Worm (Caenorhabditis elegans) whole organism, young adult: ENCODE results near the gene srw-87.

ENCODE experiments used
- B0035.1 ChIP-seq: sonication (generic microtip); optimal IDR thresholded peaks from 2 replicates; lab custom pipeline; 2016; ENCODE audit warnings: missing genetic modification characterization, mild to moderate bottlenecking, missing compliant biosample characterization, missing genotype, missing genetic modification reagents
- B0336.3 ChIP-seq: fragments of 200-800 bp; sonication (Bioruptor generic); IDR thresholded peaks from 2 replicates; pipeline ENCODE4 v1.3.6; 2022; ENCODE audit warnings: missing genetic modification characterization, missing compliant biosample characterization
- C06A6.2 ChIP-seq: fragments of 200-800 bp; sonication (Bioruptor generic); conservative IDR thresholded peaks from 2 replicates; pipeline ENCODE4 v1.3.6; 2022; ENCODE audit warnings: missing genetic modification characterization, missing compliant biosample characterization
- C17E4.6 ChIP-seq: fragments of 200-800 bp; sonication (Bioruptor generic); IDR thresholded peaks from 2 replicates; pipeline ENCODE4 v1.3.6; 2022; ENCODE audit warnings: missing genetic modification reagents, missing genetic modification characterization, missing compliant biosample characterization
- D2030.7 ChIP-seq: fragments of 200-800 bp; sonication (Bioruptor generic); IDR thresholded peaks from 2 replicates; pipeline ENCODE4 v1.3.6; 2022; ENCODE audit warnings: missing genetic modification reagents, missing genetic modification characterization, missing compliant biosample characterization
- F22D6.2 ChIP-seq: sonication (generic microtip); optimal IDR thresholded peaks from 2 replicates; lab custom pipeline; 2016; ENCODE audit warnings: mild to moderate bottlenecking, missing genetic modification characterization, missing compliant biosample characterization
- F23B12.7 ChIP-seq: sonication (generic microtip); optimal IDR thresholded peaks from 2 replicates; lab custom pipeline; 2017; ENCODE audit warnings: missing genetic modification characterization, mild to moderate bottlenecking, missing compliant biosample characterization, antibody characterized with exemption, moderate library complexity; ENCODE audit not compliant: insufficient read depth
- F39B2.1 ChIP-seq: fragments of 200-800 bp; sonication (Bioruptor generic); IDR thresholded peaks from 2 replicates; pipeline ENCODE4 v1.3.6; 2022; ENCODE audit warnings: missing genetic modification reagents, missing genetic modification characterization, missing compliant biosample characterization
- F55B11.4 ChIP-seq: sonication (generic microtip); optimal IDR thresholded peaks from 2 replicates; lab custom pipeline; 2016; ENCODE audit warnings: missing compliant biosample characterization, missing genetic modification characterization, borderline replicate concordance; ENCODE audit not compliant: insufficient read depth
- K12H6.12 ChIP-seq: fragments of 200-800 bp; sonication (Bioruptor generic); optimal IDR thresholded peaks from 2 replicates; lab custom pipeline; 2018; ENCODE audit warnings: mild to moderate bottlenecking, missing genetic modification characterization, missing compliant biosample characterization
- T26A5.8 ChIP-seq: sonication (generic microtip); optimal IDR thresholded peaks from 2 replicates; lab custom pipeline; 2016; ENCODE audit warnings: missing genetic modification characterization, missing compliant biosample characterization
- Y67H2A.10 ChIP-seq: fragments of 200-800 bp; sonication (Bioruptor generic); conservative IDR thresholded peaks from 2 replicates; pipeline ENCODE4 v1.3.6; 2022; ENCODE audit warnings: missing genetic modification reagents, missing genetic modification characterization, missing compliant biosample characterization
- ZK185.1 ChIP-seq: sonication (generic microtip); optimal IDR thresholded peaks from 2 replicates; lab custom pipeline; 2016; ENCODE audit warnings: mild to moderate bottlenecking, missing genetic modification characterization, missing compliant biosample characterization; ENCODE audit not compliant: poor library complexity, severe bottlenecking
- athp-1 ChIP-seq: sonication (generic microtip); optimal IDR thresholded peaks from 2 replicates; lab custom pipeline; 2017; ENCODE audit warnings: mild to moderate bottlenecking, missing genetic modification characterization, missing compliant biosample characterization
- attf-6 ChIP-seq: fragments of 200-800 bp; sonication (Bioruptor generic); IDR thresholded peaks from 2 replicates; pipeline ENCODE4 v1.3.6; 2022; ENCODE audit warnings: missing genetic modification reagents, missing genetic modification characterization, missing compliant biosample characterization
- bed-1 ChIP-seq: fragments of 200-800 bp; sonication (Bioruptor generic); IDR thresholded peaks from 2 replicates; pipeline ENCODE4 v1.3.6; 2022; ENCODE audit warnings: missing genetic modification reagents, missing genetic modification characterization, missing compliant biosample characterization
- ceh-100 ChIP-seq: fragments of 200-800 bp; sonication (Bioruptor generic); IDR thresholded peaks from 2 replicates; pipeline ENCODE4 v1.3.6; 2022; ENCODE audit warnings: missing genetic modification reagents, missing genetic modification characterization, missing compliant biosample characterization
- ceh-27 ChIP-seq: fragments of 200-800 bp; sonication (Bioruptor generic); optimal IDR thresholded peaks from 2 replicates; lab custom pipeline; 2018; ENCODE audit warnings: mild to moderate bottlenecking, missing genetic modification characterization, moderate library complexity, missing compliant biosample characterization
- dpl-1 ChIP-seq: fragments of 150-350 bp; optimal IDR thresholded peaks from 2 replicates; lab custom pipeline; 2014; ENCODE audit warnings: missing biosample characterization, missing genetic modification reagents, missing genetic modification characterization
- egl-18 ChIP-seq: fragments of 200-800 bp; sonication (Bioruptor generic); IDR thresholded peaks from 2 replicates; pipeline ENCODE4 v1.3.6; 2022; ENCODE audit warnings: missing genetic modification reagents, missing genetic modification characterization, missing compliant biosample characterization
- ekl-4 ChIP-seq: fragments of 200-800 bp; sonication (Bioruptor generic); IDR thresholded peaks from 2 replicates; pipeline ENCODE4 v1.3.6; 2022; ENCODE audit warnings: missing genetic modification reagents, missing genetic modification characterization, missing compliant biosample characterization
- fkh-3 ChIP-seq: sonication (generic microtip); optimal IDR thresholded peaks from 2 replicates; lab custom pipeline; 2016; ENCODE audit warnings: mild to moderate bottlenecking, missing genetic modification characterization, missing compliant biosample characterization
- gei-17 ChIP-seq: fragments of 200-800 bp; sonication (Bioruptor generic); optimal IDR thresholded peaks from 2 replicates; lab custom pipeline; 2018; ENCODE audit warnings: mild to moderate bottlenecking, missing genetic modification characterization, missing compliant biosample characterization
- hlh-26 ChIP-seq: fragments of 200-800 bp; sonication (Bioruptor generic); conservative IDR thresholded peaks from 2 replicates; pipeline ENCODE4 v1.3.6; 2022; ENCODE audit warnings: missing genetic modification reagents, missing genetic modification characterization, missing compliant biosample characterization
- hmg-1.2 ChIP-seq: fragments of 200-800 bp; sonication (Bioruptor generic); IDR thresholded peaks from 2 replicates; pipeline ENCODE4 v1.3.6; 2022; ENCODE audit warnings: missing genetic modification reagents, missing genetic modification characterization, missing compliant biosample characterization
- hrde-1 ChIP-seq: sonication (generic microtip); optimal IDR thresholded peaks from 2 replicates; lab custom pipeline; 2016; ENCODE audit warnings: missing genetic modification characterization, mild to moderate bottlenecking, missing compliant biosample characterization, moderate library complexity, missing genotype, missing genetic modification reagents, borderline replicate concordance
- lag-1 ChIP-seq: fragments of 200-800 bp; sonication (Bioruptor generic); IDR thresholded peaks from 2 replicates; pipeline ENCODE4 v1.3.6; 2022; ENCODE audit warnings: missing genetic modification reagents, missing genetic modification characterization, missing compliant biosample characterization
- let-607 ChIP-seq, 2 experiments: fragments of 200-800 bp in 1 of 2; sonication (Bioruptor generic) in 1 of 2; sonication (generic microtip) in 1 of 2; optimal IDR thresholded peaks; 2 replicates each; lab custom pipeline; 2016 to 2018; ENCODE audit warnings: mild to moderate bottlenecking in 2 of 2, missing compliant biosample characterization in 2 of 2, missing genetic modification characterization in 2 of 2, moderate library complexity in 2 of 2, missing genotype in 1 of 2
- lin-26 ChIP-seq: fragments of 200-800 bp; sonication (Bioruptor generic); IDR thresholded peaks from 2 replicates; pipeline ENCODE4 v1.3.6; 2022; ENCODE audit warnings: missing genetic modification reagents, missing genetic modification characterization, missing compliant biosample characterization
- lin-40 ChIP-seq: sonication (generic microtip); optimal IDR thresholded peaks from 2 replicates; lab custom pipeline; 2016; ENCODE audit warnings: missing genetic modification characterization, mild to moderate bottlenecking, missing compliant biosample characterization, missing genotype, missing genetic modification reagents
- lsl-1 ChIP-seq: fragments of 200-800 bp; sonication (Bioruptor generic); optimal IDR thresholded peaks from 2 replicates; lab custom pipeline; 2018; ENCODE audit warnings: mild to moderate bottlenecking, missing genetic modification characterization, moderate library complexity, missing compliant biosample characterization
- madf-10 ChIP-seq: sonication (generic microtip); optimal IDR thresholded peaks from 2 replicates; lab custom pipeline; 2016; ENCODE audit warnings: mild to moderate bottlenecking, missing genetic modification characterization, missing compliant biosample characterization
- madf-3 ChIP-seq: fragments of 200-800 bp; sonication (Bioruptor generic); IDR thresholded peaks from 2 replicates; pipeline ENCODE4 v1.3.6; 2022; ENCODE audit warnings: missing genetic modification reagents, missing genetic modification characterization, missing compliant biosample characterization
- madf-6 ChIP-seq: fragments of 200-800 bp; sonication (Bioruptor generic); IDR thresholded peaks from 2 replicates; pipeline ENCODE4 v1.3.6; 2022; ENCODE audit warnings: missing genetic modification reagents, missing genetic modification characterization, missing compliant biosample characterization
- mel-28 ChIP-seq: sonication (generic microtip); optimal IDR thresholded peaks from 2 replicates; lab custom pipeline; 2016; ENCODE audit warnings: borderline replicate concordance, mild to moderate bottlenecking, missing genetic modification characterization, missing compliant biosample characterization
- mxl-1 ChIP-seq: sonication (generic microtip); optimal IDR thresholded peaks from 2 replicates; lab custom pipeline; 2016; ENCODE audit warnings: missing genetic modification characterization, missing compliant biosample characterization
- nfya-1 ChIP-seq: sonication (generic microtip); optimal IDR thresholded peaks from 2 replicates; lab custom pipeline; 2017; ENCODE audit warnings: antibody characterized with exemption, missing compliant biosample characterization, missing genetic modification characterization, borderline replicate concordance; ENCODE audit not compliant: insufficient read depth
- nhr-179 ChIP-seq: sonication (generic microtip); optimal IDR thresholded peaks from 2 replicates; lab custom pipeline; 2016; ENCODE audit warnings: mild to moderate bottlenecking, missing genetic modification characterization, missing compliant biosample characterization
- nhr-80 ChIP-seq: sonication (generic microtip); optimal IDR thresholded peaks from 2 replicates; lab custom pipeline; 2016; ENCODE audit warnings: missing genetic modification characterization, missing compliant biosample characterization
- nhr-90 ChIP-seq: sonication (generic microtip); optimal IDR thresholded peaks from 2 replicates; lab custom pipeline; 2016; ENCODE audit warnings: missing genotype, mild to moderate bottlenecking, missing genetic modification characterization, missing compliant biosample characterization
- pbrm-1 ChIP-seq: fragments of 200-800 bp; sonication (Bioruptor generic); IDR thresholded peaks from 2 replicates; pipeline ENCODE4 v1.3.6; 2022; ENCODE audit warnings: missing genetic modification reagents, missing genetic modification characterization, missing compliant biosample characterization
- rcor-1 ChIP-seq: fragments of 200-800 bp; sonication (Bioruptor generic); IDR thresholded peaks from 2 replicates; pipeline ENCODE4 v1.3.6; 2022; ENCODE audit warnings: missing genetic modification reagents, missing genetic modification characterization, missing compliant biosample characterization
- sdz-38 ChIP-seq: sonication (generic microtip); optimal IDR thresholded peaks from 2 replicates; lab custom pipeline; 2016; ENCODE audit warnings: missing genotype, missing genetic modification characterization, missing compliant biosample characterization
- sea-2 ChIP-seq: fragments of 200-800 bp; sonication (Bioruptor generic); IDR thresholded peaks from 2 replicates; pipeline ENCODE4 v1.3.6; 2022; ENCODE audit warnings: missing genetic modification characterization, missing compliant biosample characterization
- snpc-3.4 ChIP-seq: sonication (generic microtip); optimal IDR thresholded peaks from 2 replicates; lab custom pipeline; 2017; ENCODE audit warnings: missing genetic modification characterization, mild to moderate bottlenecking, missing compliant biosample characterization, antibody characterized with exemption, moderate library complexity, missing genotype, missing genetic modification reagents
- somi-1 ChIP-seq: fragments of 200-800 bp; sonication (Bioruptor generic); optimal IDR thresholded peaks from 2 replicates; lab custom pipeline; 2018; ENCODE audit warnings: mild to moderate bottlenecking, missing genetic modification characterization, missing compliant biosample characterization
- ztf-22 ChIP-seq: fragments of 200-800 bp; sonication (Bioruptor generic); optimal IDR thresholded peaks from 2 replicates; lab custom pipeline; 2018; ENCODE audit warnings: mild to moderate bottlenecking, missing genetic modification characterization, moderate library complexity, missing compliant biosample characterization
- ztf-28 ChIP-seq: fragments of 200-800 bp; sonication (Bioruptor generic); IDR thresholded peaks from 2 replicates; pipeline ENCODE4 v1.3.6; 2022; ENCODE audit warnings: missing genetic modification reagents, missing genetic modification characterization, missing compliant biosample characterization
- ztf-6 ChIP-seq: fragments of 200-800 bp; sonication (Bioruptor generic); IDR thresholded peaks from 2 replicates; pipeline ENCODE4 v1.3.6; 2022; ENCODE audit warnings: missing genetic modification reagents, missing genetic modification characterization, missing compliant biosample characterization

Gene srw-87

ce11 chrV:16356798-16357197, 20.4 kb downstream of the srw-87 start (continued):
- TF ChIP-seq nhr-90, result no peak
- no peak for TF ChIP-seq F55B11.4
- TF ChIP-seq ekl-4 (GFP tag; lab: Robert Waterston, UW), result no peak
- peak; percentile 26 for TF ChIP-seq athp-1 (tag; lab: Kevin White, UChicago)
- TF ChIP-seq B0035.1 (tag; lab: Kevin White, UChicago), result no peak
- TF ChIP-seq hmg-1.2 (GFP tag; lab: Robert Waterston, UW), result no peak
- TF ChIP-seq hlh-26 (GFP tag; lab: Robert Waterston, UW), result no peak
- TF ChIP-seq nhr-179 (tag; lab: Kevin White, UChicago), result no peak
- TF ChIP-seq snpc-3.4 (tag; lab: Kevin White, UChicago), result no peak
- 0 out of 2 replicates have a peak, but pooled peaks have one; percentile 48 for TF ChIP-seq attf-6 (GFP tag; lab: Robert Waterston, UW)
- no peak for TF ChIP-seq lin-40 (tag; lab: Kevin White, UChicago)
- TF ChIP-seq Y67H2A.10 (GFP tag; lab: Robert Waterston, UW), result no peak
- TF ChIP-seq rcor-1 (GFP tag; lab: Robert Waterston, UW), result no peak
- TF ChIP-seq madf-10 (tag; lab: Kevin White, UChicago), result no peak
- TF ChIP-seq somi-1 (GFP tag; lab: Kevin White, UChicago), result no peak
- TF ChIP-seq egl-18 (GFP tag; lab: Robert Waterston, UW), result no peak
- no peak for TF ChIP-seq lag-1
- no peak for TF ChIP-seq mxl-1 (tag; lab: Kevin White, UChicago)
- no peak for TF ChIP-seq nfya-1 (tag; lab: Kevin White, UChicago)
- TF ChIP-seq gei-17, result no peak
- no peak for TF ChIP-seq ZK185.1 (tag; lab: Kevin White, UChicago)
- TF ChIP-seq lin-26 (GFP tag; lab: Robert Waterston, UW), result no peak
- no peak for TF ChIP-seq B0336.3
- no peak for TF ChIP-seq mel-28
- no peak for TF ChIP-seq F23B12.7
- no peak for TF ChIP-seq sea-2 (GFP tag; lab: Robert Waterston, UW)
- no peak for TF ChIP-seq C06A6.2 (GFP tag; lab: Robert Waterston, UW)
- no peak for TF ChIP-seq ztf-22 (GFP tag; lab: Kevin White, UChicago)
- TF ChIP-seq ztf-28, result no peak
- no peak for TF ChIP-seq F39B2.1 (GFP tag; lab: Robert Waterston, UW)
- TF ChIP-seq nhr-80 (tag; lab: Kevin White, UChicago), result no peak
- TF ChIP-seq madf-6 (GFP tag; lab: Robert Waterston, UW), result peak; percentile 41; the same call in 1 of the 2 replicates
- no peak for TF ChIP-seq fkh-3
- TF ChIP-seq ceh-27, result no peak
- TF ChIP-seq ztf-6 (GFP tag; lab: Robert Waterston, UW), result no peak
- TF ChIP-seq lsl-1 (GFP tag; lab: Kevin White, UChicago), result peak; percentile 53
- no peak for TF ChIP-seq hrde-1 (tag; lab: Kevin White, UChicago)
- TF ChIP-seq sdz-38, result no peak
- no peak for TF ChIP-seq bed-1 (GFP tag; lab: Robert Waterston, UW)
- TF ChIP-seq madf-3 (GFP tag; lab: Robert Waterston, UW), result no peak
- no peak for TF ChIP-seq T26A5.8 (tag; lab: Kevin White, UChicago)
- no peak for TF ChIP-seq K12H6.12 (tag; lab: Kevin White, UChicago)
- TF ChIP-seq F22D6.2 (tag; lab: Kevin White, UChicago), result no peak
- no peak for TF ChIP-seq ceh-100 (GFP tag; lab: Robert Waterston, UW)
- no peak for TF ChIP-seq let-607 (tag; optimal IDR thresholded peaks at IDR 0.05; lab: Kevin White, UChicago)
- TF ChIP-seq D2030.7 (GFP tag; lab: Robert Waterston, UW), result peak; percentile 61
- no peak for TF ChIP-seq C17E4.6 (GFP tag; lab: Robert Waterston, UW)
- TF ChIP-seq pbrm-1 (GFP tag; lab: Robert Waterston, UW), result 0 out of 2 replicates have a peak, but pooled peaks have one; percentile 38
- peak; percentile 74 for TF ChIP-seq dpl-1 (GFP tag; lab: Kevin White, UChicago)
